Worm (Caenorhabditis elegans): ENCODE results near the gene gur-5.

gur-5 gene

ce11 chrII:5326891-5327290, 41.8 kb downstream of the gur-5 start:
- TF ChIP-seq sma-9 (GFP tag; optimal IDR thresholded peaks at IDR 0.05) (peak; percentile 17), sma-9 (tag; optimal IDR thresholded peaks at IDR 0.05) (no peak), nhr-129 (tag; optimal IDR thresholded peaks at IDR 0.05) (no peak)

- TF ChIP-seq sma-9 (GFP tag; optimal IDR thresholded peaks at IDR 0.05) (peak; percentile 3), sma-9 (tag; optimal IDR thresholded peaks at IDR 0.05) (no peak), unc-55 (GFP tag; optimal IDR thresholded peaks at IDR 0.05) (no peak), nhr-129 (tag; optimal IDR thresholded peaks at IDR 0.05) (no peak), snpc-4 (tag; optimal IDR thresholded peaks at IDR 0.05) (no peak), lsy-2 (tag; optimal IDR thresholded peaks at IDR 0.05) (peak in 1 of 2 experiments; percentile 2), nhr-12 (tag; optimal IDR thresholded peaks at IDR 0.05) (no peak), nhr-21 (tag; optimal IDR thresholded peaks at IDR 0.05) (peak; percentile 28), crh-2 (tag; optimal IDR thresholded peaks at IDR 0.05) (no peak), elt-1 (tag; optimal IDR thresholded peaks at IDR 0.05) (peak; percentile 25)
Measured at ce11 chrII:5328912-5329311, 43.8 kb downstream of the gur-5 start.

- TF ChIP-seq sem-4 (tag; optimal IDR thresholded peaks at IDR 0.05) (peak; percentile 83), elt-3 (tag; optimal IDR thresholded peaks at IDR 0.05) (no peak), ZK546.5 (tag; optimal IDR thresholded peaks at IDR 0.05) (no peak), zag-1 (tag; optimal IDR thresholded peaks at IDR 0.05) (no peak), crh-2 (tag; optimal IDR thresholded peaks at IDR 0.05) (peak; percentile 87), nhr-237 (tag; optimal IDR thresholded peaks at IDR 0.05) (no peak), sma-3 (GFP tag; optimal IDR thresholded peaks at IDR 0.05) (peak; percentile 95), Y55F3AM.14 (GFP tag; optimal IDR thresholded peaks at IDR 0.05) (peak; percentile 77), nhr-25 (tag; optimal IDR thresholded peaks at IDR 0.05) (peak; percentile 93), ceh-82 (tag; optimal IDR thresholded peaks at IDR 0.05) (no peak), ztf-11 (tag; optimal IDR thresholded peaks at IDR 0.05) (no peak), nhr-6 (tag; optimal IDR thresholded peaks at IDR 0.05) (peak; percentile 94), ama-1 (optimal IDR thresholded peaks at IDR 0.05) (peak; percentile 48), nhr-77 (tag; optimal IDR thresholded peaks at IDR 0.05) (peak; percentile 44), gmeb-1 (tag; optimal IDR thresholded peaks at IDR 0.05) (peak; percentile 67), alr-1 (tag; optimal IDR thresholded peaks at IDR 0.05) (no peak), nhr-21 (tag; optimal IDR thresholded peaks at IDR 0.05) (peak; percentile 92), sma-9 (GFP tag; optimal IDR thresholded peaks at IDR 0.05) (peak; percentile 98), sma-9 (tag; optimal IDR thresholded peaks at IDR 0.05) (peak; percentile 82), nhr-10 (tag; optimal IDR thresholded peaks at IDR 0.05) (no peak), unc-39 (tag; optimal IDR thresholded peaks at IDR 0.05) (no peak), unc-55 (GFP tag; optimal IDR thresholded peaks at IDR 0.05) (peak; percentile 84), lin-39 (tag; optimal IDR thresholded peaks at IDR 0.05) (no peak), mdl-1 (tag; optimal IDR thresholded peaks at IDR 0.05) (peak; percentile 64 to 71), peb-1 (tag; optimal IDR thresholded peaks at IDR 0.05) (no peak), mbf-1 (tag; optimal IDR thresholded peaks at IDR 0.05) (no peak), aly-2 (tag; optimal IDR thresholded peaks at IDR 0.05) (no peak), nhr-129 (tag; optimal IDR thresholded peaks at IDR 0.05) (peak; percentile 90), nhr-23 (tag; optimal IDR thresholded peaks at IDR 0.05) (no peak), ztf-4 (tag; optimal IDR thresholded peaks at IDR 0.05) (peak; percentile 79), ztf-1 (GFP tag; conservative IDR thresholded peaks at IDR 0.05) (no peak), unc-62 (GFP tag; optimal IDR thresholded peaks at IDR 0.05) (peak; percentile 85), lin-13 (GFP tag; optimal IDR thresholded peaks at IDR 0.05) (peak; percentile 67), mab-5 (tag; optimal IDR thresholded peaks at IDR 0.05) (peak; percentile 39), C34F6.9 (tag; optimal IDR thresholded peaks at IDR 0.05) (peak; percentile 85), nhr-12 (tag; optimal IDR thresholded peaks at IDR 0.05) (no peak), lsy-2 (tag; optimal IDR thresholded peaks at IDR 0.05) (peak; percentile 12 to 87), egl-27 (tag; optimal IDR thresholded peaks at IDR 0.05) (peak; percentile 89), dmd-4 (tag; optimal IDR thresholded peaks at IDR 0.05) (no peak), ceh-16 (tag; optimal IDR thresholded peaks at IDR 0.05) (peak; percentile 34), lin-11 (tag; optimal IDR thresholded peaks at IDR 0.05) (no peak), fos-1 (tag; optimal IDR thresholded peaks at IDR 0.05) (peak; percentile 94), skn-1 (tag; optimal IDR thresholded peaks at IDR 0.05) (no peak), snpc-4 (tag; optimal IDR thresholded peaks at IDR 0.05) (peak; percentile 4), R02D3.7 (tag; optimal IDR thresholded peaks at IDR 0.05) (no peak), F13H6.1 (tag; optimal IDR thresholded peaks at IDR 0.05) (peak; percentile 92), nhr-11 (tag; optimal IDR thresholded peaks at IDR 0.05) (no peak), elt-1 (tag; optimal IDR thresholded peaks at IDR 0.05) (peak; percentile 30), blmp-1 (tag; optimal IDR thresholded peaks at IDR 0.05; ENCODE audit: insufficient read depth) (peak; percentile 69)
Measured at ce11 chrII:5330206-5330686, 45.1 kb downstream of the gur-5 start.
